Fruit fly (Drosophila melanogaster): ENCODE results near the gene CG34299.

Gene CG34299

DNA sequence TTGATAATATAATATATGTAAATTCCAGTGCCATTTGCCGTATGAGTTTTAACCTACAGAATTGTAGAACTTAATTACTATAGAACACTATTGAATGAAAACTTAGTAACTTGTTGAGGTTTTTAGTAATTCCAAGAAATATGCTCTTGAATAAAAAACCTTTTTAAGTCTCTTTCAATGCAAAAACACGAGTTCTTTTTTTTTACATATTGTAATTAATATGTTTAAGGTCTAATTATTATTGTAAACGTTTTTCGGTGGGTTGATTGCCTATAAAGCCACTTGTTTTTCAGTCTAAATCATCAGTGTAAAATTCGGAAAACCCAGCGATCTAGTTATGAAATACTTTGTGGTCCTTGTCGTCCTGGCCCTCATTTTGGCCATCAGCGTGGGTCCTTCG is 39.7 kb upstream of the CG34299 start, which contains the start of gene Anp:
Anp (plus strand) TSS at position 301 of the 400 bp plus-strand sequence.
- TF ChIP-seq CkIIα-i1 (GFP tag; IDR thresholded peaks at IDR 0.05), result no peak
- TF ChIP-seq tx (GFP tag; optimal IDR thresholded peaks at IDR 0.05), result no peak

DNA sequence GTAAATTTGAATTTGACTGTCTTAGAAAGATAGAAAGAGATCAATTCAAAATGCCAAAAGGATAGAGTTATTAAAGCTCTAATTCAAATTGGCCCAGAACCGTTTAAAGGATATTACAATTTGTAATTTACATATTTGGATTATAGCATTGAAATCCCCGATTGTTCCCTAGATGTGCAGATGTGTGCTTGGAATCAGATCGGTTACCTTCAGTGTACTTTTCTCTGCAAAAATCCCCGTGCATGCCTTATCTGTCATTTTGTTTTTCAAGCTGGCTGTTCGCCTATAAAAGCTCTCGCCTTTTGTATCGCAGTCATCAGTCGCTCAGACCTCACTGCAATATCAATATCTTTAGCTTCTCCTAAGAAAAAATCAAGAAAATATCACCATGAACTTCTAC is 38.8 kb upstream of the CG34299 start, which contains the start of gene CecA1:
CecA1 (plus strand) TSS at position 315 of the 400 bp plus-strand sequence.
- TF ChIP-seq unpg (GFP tag; optimal IDR thresholded peaks at IDR 0.05), result no peak
- 0 out of 4 replicates have a peak, but pooled peaks have one; percentile 56 for TF ChIP-seq chinmo (GFP tag; IDR thresholded peaks at IDR 0.05; ENCODE audit: partially characterized antibody)

DNA sequence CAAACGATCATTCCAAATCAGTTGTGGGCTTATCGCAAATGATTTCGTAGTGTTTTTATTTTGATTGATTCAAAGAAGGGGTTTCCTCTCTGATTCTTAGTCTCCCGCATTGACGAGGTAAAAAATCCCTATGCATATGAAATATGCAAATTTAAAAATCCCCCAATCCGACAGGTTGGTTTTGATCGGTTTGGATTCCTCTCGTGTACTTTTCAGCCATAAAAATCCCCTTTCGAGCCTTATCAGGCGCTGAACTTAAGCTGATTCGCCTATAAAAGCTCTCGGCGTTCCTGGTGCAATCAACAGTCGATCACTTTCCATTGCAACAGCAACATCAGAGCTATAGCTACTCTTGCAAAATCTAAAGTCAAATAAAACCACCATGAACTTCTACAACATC is 37.5 kb upstream of the CG34299 start, which contains the start of gene CecA2:
CecA2 (plus strand) TSS at position 301 of the 400 bp plus-strand sequence.
- TF ChIP-seq lov (optimal IDR thresholded peaks at IDR 0.05) (no peak), lov (GFP tag; IDR thresholded peaks at IDR 0.05) (0 out of 3 replicates have a peak, but pooled peaks have one; percentile 10), CG34376 (GFP tag; optimal IDR thresholded peaks at IDR 0.05) (no peak)

DNA sequence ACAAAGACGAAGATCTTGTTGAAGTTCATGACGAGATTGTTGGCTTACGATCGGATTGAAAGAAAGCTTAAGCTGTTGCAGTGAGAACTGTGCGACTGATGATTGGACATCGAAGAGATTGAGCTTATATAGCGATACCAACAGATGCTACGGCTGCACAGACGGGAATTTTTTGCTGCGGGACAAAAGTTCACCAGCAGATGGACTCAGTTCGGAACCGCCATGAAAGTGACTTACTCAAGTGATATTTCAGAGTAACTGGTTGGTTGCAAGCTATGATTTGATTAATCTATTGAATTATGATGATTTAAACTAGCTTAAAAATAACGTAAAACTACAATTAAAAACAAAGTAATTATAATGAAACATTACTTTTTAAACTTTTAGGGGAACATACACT is 35.7 kb upstream of the CG34299 start, which contains the start of gene CecB:
CecB (minus strand) TSS at position 101 of the 400 bp plus-strand sequence.
- TF ChIP-seq oc (tag; optimal IDR thresholded peaks at IDR 0.05) (no peak), CG16813 (GFP tag; IDR thresholded peaks at IDR 0.05; ENCODE audit: partially characterized antibody) (no peak), pan (optimal IDR thresholded peaks at IDR 0.05) (no peak), pan (GFP tag; optimal IDR thresholded peaks at IDR 0.05 in 1 of 2, IDR thresholded peaks at IDR 0.05 in 1 of 2) (no peak), wek (GFP tag; optimal IDR thresholded peaks at IDR 0.05) (no peak), CG3407 (GFP tag; optimal IDR thresholded peaks at IDR 0.05) (no peak), Doc3 (GFP tag; IDR thresholded peaks at IDR 0.05; ENCODE audit: partially characterized antibody) (no peak), phol (tag; optimal IDR thresholded peaks at IDR 0.05) (no peak), NC2β (GFP tag; optimal IDR thresholded peaks at IDR 0.05) (no peak), CG4328 (GFP tag; optimal IDR thresholded peaks at IDR 0.05) (no peak), Mad (GFP tag; optimal IDR thresholded peaks at IDR 0.05) (no peak), CG6254 (GFP tag; optimal IDR thresholded peaks at IDR 0.05) (no peak), Bteb2 (GFP tag; optimal IDR thresholded peaks at IDR 0.05) (no peak), CG9609 (GFP tag; optimal IDR thresholded peaks at IDR 0.05) (no peak), Dek (tag; optimal IDR thresholded peaks at IDR 0.05) (no peak), gt (GFP tag; IDR thresholded peaks at IDR 0.05) (no peak), Taf1 (GFP tag; IDR thresholded peaks at IDR 0.05) (no peak), vfl (GFP tag; optimal IDR thresholded peaks at IDR 0.05) (no peak)

DNA sequence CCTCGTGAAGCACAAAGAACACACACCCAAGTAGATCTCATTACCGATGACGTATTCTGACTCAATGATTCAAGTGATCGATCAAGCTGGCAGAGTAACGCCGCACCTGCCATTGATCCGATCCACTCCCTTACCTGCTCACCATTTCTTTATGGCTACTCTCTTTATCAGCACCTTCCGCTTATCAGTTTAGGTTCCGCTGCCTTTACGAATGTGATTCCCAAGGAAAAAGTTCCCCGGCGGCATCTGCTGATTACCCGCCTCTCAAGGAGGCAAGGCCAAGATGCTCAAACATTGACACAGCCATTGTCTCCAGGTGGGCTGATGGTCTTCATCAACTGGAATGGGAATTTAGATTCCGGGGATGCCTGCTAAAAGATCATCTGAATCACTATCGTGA is 34.4 kb upstream of the CG34299 start:
- TF ChIP-seq lab (GFP tag; optimal IDR thresholded peaks at IDR 0.05) (peak; percentile 29), hb (GFP tag; IDR thresholded peaks at IDR 0.05; ENCODE audit: partially characterized antibody) (0 out of 3 replicates have a peak, but pooled peaks have one; percentile 9), dan (GFP tag; IDR thresholded peaks at IDR 0.05) (no peak)

DNA sequence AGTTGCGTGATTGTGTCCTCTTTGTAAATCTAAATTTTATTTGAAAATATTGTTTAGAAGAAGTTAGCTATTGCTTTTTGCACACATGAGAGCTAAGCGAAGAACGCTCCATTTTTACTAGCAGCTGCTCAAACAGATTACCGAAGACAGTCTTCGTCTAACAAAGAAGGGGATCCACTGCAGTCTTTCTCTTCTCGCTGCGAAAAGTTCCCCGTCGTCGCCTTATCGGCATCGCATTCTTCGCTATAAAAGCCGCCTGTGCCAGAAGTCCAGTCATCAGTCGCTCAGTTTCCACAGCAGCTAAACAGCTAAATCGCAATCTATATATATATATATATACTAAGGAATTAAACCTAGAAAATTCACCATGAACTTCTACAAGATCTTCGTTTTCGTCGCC is 33.2 kb upstream of the CG34299 start, which contains the start of gene CecC:
CecC (plus strand) TSS at position 275 of the 400 bp plus-strand sequence.
- no peak for TF ChIP-seq CG17829 (tag; optimal IDR thresholded peaks at IDR 0.05)
- TF ChIP-seq CG6254 (GFP tag; optimal IDR thresholded peaks at IDR 0.05), result no peak
- TF ChIP-seq CG11398 (GFP tag; optimal IDR thresholded peaks at IDR 0.05), result no peak
- no peak for TF ChIP-seq CG32767 (GFP tag; IDR thresholded peaks at IDR 0.05)
- no peak for TF ChIP-seq Elba2 (GFP tag; optimal IDR thresholded peaks at IDR 0.05)
- TF ChIP-seq CG10274 (GFP tag; optimal IDR thresholded peaks at IDR 0.05), result no peak
- no peak for TF ChIP-seq jing (GFP tag; optimal IDR thresholded peaks at IDR 0.05)
- no peak for TF ChIP-seq p53 (GFP tag; optimal IDR thresholded peaks at IDR 0.05)
- TF ChIP-seq CG7556 (GFP tag; optimal IDR thresholded peaks at IDR 0.05), result no peak
- no peak for TF ChIP-seq CG2202 (tag; optimal IDR thresholded peaks at IDR 0.05)
- no peak for TF ChIP-seq phol (tag; optimal IDR thresholded peaks at IDR 0.05)
- no peak for TF ChIP-seq CG10565 (GFP tag; optimal IDR thresholded peaks at IDR 0.05)

Measured in whole organism, embryonic.